Fruit fly (Drosophila melanogaster) Kc167 (cell line): Measurements from ENCODE around the gene O-fut2.

Source experiments
- h ChIP-seq: fragments of >200 bp; optimal IDR thresholded peaks from 3 replicates; lab custom pipeline; 2018; ENCODE audit warnings: missing external identifiers
- psq ChIP-seq: fragments of >200 bp; optimal IDR thresholded peaks from 2 replicates; lab custom pipeline; 2017; ENCODE audit warnings: missing external identifiers

DNA sequence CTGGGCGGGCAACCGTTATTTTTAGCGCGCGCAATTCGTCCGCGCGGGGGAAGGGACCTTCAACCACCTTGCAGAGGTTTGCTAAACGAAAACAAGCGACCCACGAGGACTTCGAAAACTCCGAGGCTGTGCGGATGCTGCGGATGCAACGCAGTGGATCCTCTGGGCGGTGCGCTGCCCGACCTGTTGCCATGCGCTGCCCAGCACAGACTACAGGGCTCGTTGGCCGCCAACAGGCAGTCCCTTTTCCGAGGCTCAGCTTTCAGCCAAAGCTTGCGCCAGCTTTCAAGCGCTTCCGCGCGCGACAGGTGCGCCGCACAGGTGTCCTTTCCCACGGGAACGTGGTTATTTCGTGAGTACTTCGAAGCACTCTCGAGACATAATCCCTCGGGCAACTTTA is 10.6 kb upstream of the O-fut2 start:
- no peak for TF ChIP-seq psq (lab: Kevin White, UChicago)
- TF ChIP-seq h (lab: Kevin White, UChicago): no peak
